Fruit fly (Drosophila melanogaster): ENCODE measurements around the gene IP3K2.

DNA sequence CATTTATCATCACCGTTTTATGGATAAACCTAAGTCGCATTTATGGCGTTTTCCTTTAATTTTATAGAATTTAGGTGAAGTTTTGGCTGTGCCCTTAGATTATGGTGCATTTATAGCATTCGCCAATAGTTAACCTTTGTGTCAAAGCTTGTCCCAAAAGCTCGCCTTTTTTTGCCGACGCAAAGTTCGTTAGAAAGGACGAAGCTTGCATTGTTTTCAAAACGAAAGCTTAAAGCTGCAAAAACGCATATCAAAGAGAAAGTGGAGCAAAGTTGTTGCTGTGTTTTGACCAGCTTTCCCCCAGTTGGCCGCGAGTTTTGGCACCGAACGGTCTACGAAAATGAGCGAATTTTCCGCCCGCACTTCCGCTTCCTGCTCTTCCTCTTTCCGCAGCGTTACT, 55.5 kb downstream of the IP3K2 start, which contains the start of gene Syt12:
- no peak for TF ChIP-seq z (GFP tag; IDR thresholded peaks at IDR 0.05)
- TF ChIP-seq insv (GFP tag; optimal IDR thresholded peaks at IDR 0.05), result no peak
- TF ChIP-seq CG7372 (GFP tag; IDR thresholded peaks at IDR 0.05), result no peak
- no peak for TF ChIP-seq CG12219 (GFP tag; optimal IDR thresholded peaks at IDR 0.05)
- no peak for TF ChIP-seq Adf1 (GFP tag; IDR thresholded peaks at IDR 0.05)
- TF ChIP-seq psq (GFP tag; optimal IDR thresholded peaks at IDR 0.05), result no peak
- no peak for TF ChIP-seq H15 (GFP tag; IDR thresholded peaks at IDR 0.05)
- TF ChIP-seq D19A (tag; optimal IDR thresholded peaks at IDR 0.05), result no peak
- TF ChIP-seq CG5180 (GFP tag; optimal IDR thresholded peaks at IDR 0.05), result no peak

All from whole organism, embryonic.